Worm (Caenorhabditis elegans) whole organism, L4 larva: ENCODE results near the gene ZK809.9.

Experiments
- R02D3.7 ChIP-seq: fragments of 150-350 bp; sonication (generic microtip); optimal IDR thresholded peaks from 3 replicates; lab custom pipeline; 2014; ENCODE audit warnings: missing biosample characterization, missing genetic modification characterization
- ZK546.5 ChIP-seq, 2 experiments: sonication (generic microtip); optimal IDR thresholded peaks; 2 replicates each; lab custom pipeline; 2017; ENCODE audit warnings: missing biosample characterization in 2 of 2, missing genetic modification characterization in 2 of 2
- jun-1 ChIP-seq: fragments of 150-350 bp; optimal IDR thresholded peaks from 2 replicates; lab custom pipeline; 2014; ENCODE audit warnings: missing biosample characterization, missing genetic modification reagents, missing genetic modification characterization

- TF ChIP-seq R02D3.7 (tag; lab: Kevin White, UChicago) = no peak
- no peak for TF ChIP-seq ZK546.5 (tag; optimal IDR thresholded peaks at IDR 0.05; lab: Kevin White, UChicago)
- TF ChIP-seq jun-1 (tag; lab: Kevin White, UChicago) = no peak
Observed at ce11 chrIV:11701878-11702277, 36.8 kb downstream of the ZK809.9 start.
